Worm (Caenorhabditis elegans) whole organism, L1 larva: ENCODE measurements around the gene scl-10.

Experiments
- Y116A8C.19 ChIP-seq: sonication (generic microtip); optimal IDR thresholded peaks from 2 replicates; lab custom pipeline; 2016; ENCODE audit warnings: missing compliant biosample characterization, missing genetic modification characterization, borderline replicate concordance
- alr-1 ChIP-seq: fragments of 200-800 bp; sonication (Bioruptor generic); optimal IDR thresholded peaks from 2 replicates; lab custom pipeline; 2018; ENCODE audit warnings: borderline replicate concordance, mild to moderate bottlenecking, missing genetic modification characterization, missing compliant biosample characterization
- aly-2 ChIP-seq: fragments of 150-350 bp; optimal IDR thresholded peaks from 2 replicates; lab custom pipeline; 2014; ENCODE audit warnings: missing biosample characterization, missing genetic modification characterization
- ama-1 ChIP-seq: fragments of 150-350 bp; optimal IDR thresholded peaks from 2 replicates; lab custom pipeline; 2014
- ceh-8 ChIP-seq: fragments of 200-800 bp; sonication (Bioruptor generic); optimal IDR thresholded peaks from 2 replicates; lab custom pipeline; 2018; ENCODE audit warnings: mild to moderate bottlenecking, missing genetic modification characterization, moderate library complexity, missing compliant biosample characterization
- ces-1 ChIP-seq: fragments of 150-350 bp; optimal IDR thresholded peaks from 2 replicates; lab custom pipeline; 2014; ENCODE audit warnings: missing biosample characterization, missing genetic modification reagents, missing genetic modification characterization
- dsc-1 ChIP-seq: sonication (generic microtip); optimal IDR thresholded peaks from 2 replicates; lab custom pipeline; 2016; ENCODE audit warnings: mild to moderate bottlenecking, missing genetic modification characterization, missing compliant biosample characterization
- efl-1 ChIP-seq, 4 experiments: fragments of 150-350 bp; optimal IDR thresholded peaks in 3 of 4; peaks in 1 of 4; 1 replicate in 1 of 4; 2 replicates in 3 of 4; lab custom pipeline; 2014; ENCODE audit warnings: missing biosample characterization in 2 of 4, missing genetic modification characterization in 2 of 4, missing genetic modification reagents in 2 of 4
- efl-3 ChIP-seq: fragments of 200-800 bp; sonication (Bioruptor generic); optimal IDR thresholded peaks from 2 replicates; lab custom pipeline; 2018; ENCODE audit warnings: mild to moderate bottlenecking, missing genetic modification characterization, missing compliant biosample characterization
- egl-13 ChIP-seq: sonication (generic microtip); optimal IDR thresholded peaks from 2 replicates; lab custom pipeline; 2016; ENCODE audit warnings: missing genotype, missing genetic modification reagents, missing genetic modification characterization, missing compliant biosample characterization
- fkh-8 ChIP-seq: sonication (generic microtip); optimal IDR thresholded peaks from 2 replicates; lab custom pipeline; 2016; ENCODE audit warnings: mild to moderate bottlenecking, missing genetic modification characterization, missing compliant biosample characterization
- fos-1 ChIP-seq: fragments of 150-350 bp; optimal IDR thresholded peaks from 2 replicates; lab custom pipeline; 2014; ENCODE audit warnings: missing biosample characterization, missing genetic modification characterization
- grh-1 ChIP-seq: fragments of 200-800 bp; sonication (Bioruptor generic); IDR thresholded peaks from 2 replicates; pipeline ENCODE4 v1.3.6; 2022; ENCODE audit warnings: missing genetic modification reagents, missing genetic modification characterization, missing compliant biosample characterization
- hpl-2 ChIP-seq: fragments of 150-350 bp; optimal IDR thresholded peaks from 2 replicates; lab custom pipeline; 2014; ENCODE audit warnings: missing biosample characterization, missing genetic modification reagents, missing genetic modification characterization
- irx-1 ChIP-seq: sonication (generic microtip); optimal IDR thresholded peaks from 2 replicates; lab custom pipeline; 2016; ENCODE audit warnings: missing genetic modification characterization, missing compliant biosample characterization
- lin-13 ChIP-seq: fragments of 150-350 bp; optimal IDR thresholded peaks from 2 replicates; lab custom pipeline; 2014; ENCODE audit warnings: missing biosample characterization, missing genetic modification reagents, missing genetic modification characterization
- lin-14 ChIP-seq: fragments of 200-800 bp; sonication (Bioruptor generic); optimal IDR thresholded peaks from 2 replicates; lab custom pipeline; 2018; ENCODE audit warnings: mild to moderate bottlenecking, missing genetic modification characterization, moderate library complexity, missing compliant biosample characterization
- lin-15B ChIP-seq: fragments of 150-350 bp; sonication (generic microtip); optimal IDR thresholded peaks from 3 replicates; lab custom pipeline; 2014; ENCODE audit warnings: missing biosample characterization, missing genetic modification characterization
- lin-35 ChIP-seq, 2 experiments: fragments of 150-350 bp; optimal IDR thresholded peaks; 2 replicates each; lab custom pipeline; 2014; ENCODE audit warnings: missing biosample characterization in 2 of 2, missing genetic modification characterization in 2 of 2, missing genetic modification reagents in 2 of 2
- lin-39 ChIP-seq: fragments of 150-350 bp; optimal IDR thresholded peaks from 2 replicates; lab custom pipeline; 2014; ENCODE audit warnings: missing biosample characterization, missing genetic modification reagents, missing genetic modification characterization
- lir-3 ChIP-seq: sonication (generic microtip); optimal IDR thresholded peaks from 2 replicates; lab custom pipeline; 2016; ENCODE audit warnings: mild to moderate bottlenecking, missing genetic modification characterization, moderate library complexity, missing compliant biosample characterization; ENCODE audit not compliant: poor library complexity
- lsy-2 ChIP-seq, 2 experiments: fragments of 150-350 bp; optimal IDR thresholded peaks; 2 replicates each; lab custom pipeline; 2014; ENCODE audit warnings: missing biosample characterization in 2 of 2, missing genetic modification characterization in 2 of 2
- mab-9 ChIP-seq: fragments of 200-800 bp; sonication (Bioruptor generic); IDR thresholded peaks from 2 replicates; pipeline ENCODE4 v1.3.6; 2022; ENCODE audit warnings: missing genetic modification reagents, missing genetic modification characterization, missing compliant biosample characterization
- mef-2 ChIP-seq: fragments of 150-350 bp; optimal IDR thresholded peaks from 2 replicates; lab custom pipeline; 2014; ENCODE audit warnings: missing biosample characterization, missing genetic modification characterization
- nhr-11 ChIP-seq: fragments of 150-350 bp; optimal IDR thresholded peaks from 2 replicates; lab custom pipeline; 2014; ENCODE audit warnings: missing biosample characterization, missing genetic modification characterization
- nhr-12 ChIP-seq: sonication (generic microtip); optimal IDR thresholded peaks from 2 replicates; lab custom pipeline; 2017; ENCODE audit warnings: missing biosample characterization, missing genetic modification characterization
- nhr-19 ChIP-seq: fragments of 200-800 bp; sonication (Bioruptor generic); conservative IDR thresholded peaks from 2 replicates; pipeline ENCODE4 v1.3.6; 2022; ENCODE audit warnings: missing genetic modification characterization, missing compliant biosample characterization
- nhr-237 ChIP-seq: fragments of 150-350 bp; optimal IDR thresholded peaks from 2 replicates; lab custom pipeline; 2014; ENCODE audit warnings: missing biosample characterization, missing genetic modification characterization
- nhr-28 ChIP-seq: fragments of 150-350 bp; optimal IDR thresholded peaks from 2 replicates; lab custom pipeline; 2014; ENCODE audit warnings: missing biosample characterization, missing genetic modification characterization
- nhr-47 ChIP-seq: sonication (generic microtip); optimal IDR thresholded peaks from 2 replicates; lab custom pipeline; 2016; ENCODE audit warnings: mild to moderate bottlenecking, missing genetic modification characterization, moderate library complexity, missing compliant biosample characterization
- nhr-71 ChIP-seq: sonication (generic microtip); optimal IDR thresholded peaks from 2 replicates; lab custom pipeline; 2016; ENCODE audit warnings: mild to moderate bottlenecking, missing genetic modification characterization, moderate library complexity, missing compliant biosample characterization
- nhr-76 ChIP-seq: sonication (generic microtip); optimal IDR thresholded peaks from 2 replicates; lab custom pipeline; 2017; ENCODE audit warnings: missing biosample characterization, missing genetic modification characterization
- nhr-77 ChIP-seq: fragments of 150-350 bp; optimal IDR thresholded peaks from 2 replicates; lab custom pipeline; 2014; ENCODE audit warnings: missing biosample characterization, missing genetic modification characterization
- nhr-84 ChIP-seq: sonication (generic microtip); optimal IDR thresholded peaks from 2 replicates; lab custom pipeline; 2017; ENCODE audit warnings: missing biosample characterization, missing genetic modification characterization
- pax-3 ChIP-seq: fragments of 200-800 bp; sonication (Bioruptor generic); optimal IDR thresholded peaks from 2 replicates; lab custom pipeline; 2018; ENCODE audit warnings: mild to moderate bottlenecking, missing genetic modification characterization, moderate library complexity, missing compliant biosample characterization
- skn-1 ChIP-seq: fragments of 150-350 bp; optimal IDR thresholded peaks from 2 replicates; lab custom pipeline; 2014; ENCODE audit warnings: missing biosample characterization, missing genetic modification characterization
- sptf-1 ChIP-seq: fragments of 150-350 bp; optimal IDR thresholded peaks from 2 replicates; lab custom pipeline; 2014; ENCODE audit warnings: missing biosample characterization, missing genetic modification characterization
- sup-37 ChIP-seq: fragments of 200-800 bp; sonication (Bioruptor generic); optimal IDR thresholded peaks from 2 replicates; lab custom pipeline; 2018; ENCODE audit warnings: mild to moderate bottlenecking, missing genetic modification characterization, missing compliant biosample characterization
- swsn-7 ChIP-seq: sonication (generic microtip); optimal IDR thresholded peaks from 2 replicates; lab custom pipeline; 2016; ENCODE audit warnings: missing genetic modification characterization, missing compliant biosample characterization
- tlp-1 ChIP-seq: fragments of 150-350 bp; optimal IDR thresholded peaks from 2 replicates; lab custom pipeline; 2014; ENCODE audit warnings: missing biosample characterization, missing genetic modification characterization
- unc-130 ChIP-seq: fragments of 150-350 bp; optimal IDR thresholded peaks from 2 replicates; lab custom pipeline; 2017; ENCODE audit warnings: missing biosample characterization, missing genetic modification characterization, inconsistent platforms
- unc-62 ChIP-seq: fragments of 150-350 bp; optimal IDR thresholded peaks from 2 replicates; lab custom pipeline; 2014; ENCODE audit warnings: missing biosample characterization, missing genetic modification reagents, missing genetic modification characterization
- unc-86 ChIP-seq: sonication (generic microtip); optimal IDR thresholded peaks from 2 replicates; lab custom pipeline; 2016; ENCODE audit warnings: missing genetic modification characterization, missing compliant biosample characterization
- unc-98 ChIP-seq: fragments of 200-800 bp; sonication (Bioruptor generic); IDR thresholded peaks from 2 replicates; pipeline ENCODE4 v1.3.6; 2022; ENCODE audit warnings: missing genetic modification characterization, missing compliant biosample characterization
- vab-15 ChIP-seq: sonication (generic microtip); optimal IDR thresholded peaks from 2 replicates; lab custom pipeline; 2017; ENCODE audit warnings: missing genotype, mild to moderate bottlenecking, missing genetic modification characterization, missing compliant biosample characterization
- xbp-1 ChIP-seq: sonication (generic microtip); optimal IDR thresholded peaks from 2 replicates; lab custom pipeline; 2016; ENCODE audit warnings: missing genetic modification characterization, missing compliant biosample characterization
- zip-4 ChIP-seq: fragments of 200-800 bp; sonication (Bioruptor generic); optimal IDR thresholded peaks from 2 replicates; lab custom pipeline; 2018; ENCODE audit warnings: mild to moderate bottlenecking, missing genetic modification characterization, moderate library complexity, missing compliant biosample characterization
- ztf-4 ChIP-seq: fragments of 150-350 bp; optimal IDR thresholded peaks from 2 replicates; lab custom pipeline; 2014; ENCODE audit warnings: missing biosample characterization, missing genetic modification characterization

The scl-10 gene

DNA sequence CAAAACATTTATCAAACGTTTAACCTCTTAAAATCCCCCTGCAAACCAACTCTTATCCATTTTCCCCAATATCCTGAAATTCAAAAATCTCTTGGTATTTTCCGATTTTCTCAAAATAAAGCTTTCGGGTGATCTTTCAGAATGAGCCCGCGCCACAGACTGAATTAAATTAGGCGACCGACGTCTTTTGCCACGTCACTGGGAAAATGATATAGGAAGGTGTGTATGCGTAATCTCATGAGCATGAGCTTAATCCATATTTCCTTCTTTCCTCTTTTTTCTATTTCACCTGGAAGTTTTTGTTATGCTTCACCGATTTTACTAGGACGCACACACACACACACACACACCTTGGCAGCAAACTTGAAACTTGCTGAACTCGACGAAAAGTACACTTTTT, 27.3 kb upstream of the scl-10 start:
- TF ChIP-seq mef-2 (no peak), swsn-7 (tag; lab: Kevin White, UChicago) (no peak), zip-4 (no peak), ama-1 (lab: Kevin White, UChicago) (no peak), pax-3 (tag; lab: Kevin White, UChicago) (peak; percentile 25), lir-3 (tag; lab: Kevin White, UChicago) (no peak), vab-15 (tag; lab: Kevin White, UChicago) (no peak), lin-39 (tag; lab: Kevin White, UChicago) (no peak), fos-1 (tag; lab: Kevin White, UChicago) (no peak), Y116A8C.19 (no peak), unc-130 (tag; lab: Kevin White, UChicago) (no peak), efl-1 (optimal IDR thresholded peaks at IDR 0.05; lab: Kevin White, UChicago) (no peak), efl-1 (GFP tag; optimal IDR thresholded peaks at IDR 0.05 in 1 of 2; lab: Kevin White, UChicago) (no peak), tlp-1 (tag; lab: Kevin White, UChicago) (no peak), dsc-1 (peak; percentile 74), efl-3 (GFP tag; lab: Kevin White, UChicago) (no peak), nhr-11 (no peak), nhr-71 (tag; lab: Kevin White, UChicago) (peak; percentile 6), alr-1 (no peak), egl-13 (tag; lab: Kevin White, UChicago) (peak; percentile 29), lsy-2 (tag; optimal IDR thresholded peaks at IDR 0.05; lab: Kevin White, UChicago) (no peak), lin-13 (GFP tag; lab: Kevin White, UChicago) (no peak), fkh-8 (peak; percentile 75), ceh-8 (GFP tag; lab: Kevin White, UChicago) (no peak), xbp-1 (tag; lab: Kevin White, UChicago) (no peak), lin-35 (GFP tag; optimal IDR thresholded peaks at IDR 0.05; lab: Kevin White, UChicago) (no peak), nhr-47 (peak; percentile 40), lin-14 (GFP tag; lab: Kevin White, UChicago) (no peak), nhr-84 (tag; lab: Kevin White, UChicago) (no peak), unc-98 (GFP tag; lab: Robert Waterston, UW) (no peak), unc-86 (tag; lab: Kevin White, UChicago) (no peak), skn-1 (tag; lab: Kevin White, UChicago) (no peak), sup-37 (GFP tag; lab: Kevin White, UChicago) (no peak)

ce11 chrIV:13022892-13023291, 25.4 kb upstream of the scl-10 start:
- TF ChIP-seq fkh-8 (no peak), sup-37 (GFP tag; lab: Kevin White, UChicago) (no peak), sptf-1 (tag; lab: Kevin White, UChicago) (no peak), unc-86 (tag; lab: Kevin White, UChicago) (no peak), lin-13 (GFP tag; lab: Kevin White, UChicago) (no peak)

- TF ChIP-seq nhr-237 (tag; lab: Kevin White, UChicago) (no peak), unc-62 (GFP tag; lab: Kevin White, UChicago) (no peak), nhr-28 (tag; lab: Kevin White, UChicago) (no peak), unc-98 (GFP tag; lab: Robert Waterston, UW) (no peak), nhr-71 (tag; lab: Kevin White, UChicago) (peak; percentile 60), unc-86 (tag; lab: Kevin White, UChicago) (peak; percentile 41), ceh-8 (GFP tag; lab: Kevin White, UChicago) (no peak), skn-1 (tag; lab: Kevin White, UChicago) (no peak), egl-13 (tag; lab: Kevin White, UChicago) (peak; percentile 12), nhr-19 (GFP tag; lab: Robert Waterston, UW) (no peak), nhr-11 (no peak), irx-1 (tag; lab: Kevin White, UChicago) (no peak), ztf-4 (tag; lab: Kevin White, UChicago) (no peak), nhr-77 (tag; lab: Kevin White, UChicago) (no peak), tlp-1 (tag; lab: Kevin White, UChicago) (no peak), fos-1 (tag; lab: Kevin White, UChicago) (no peak), ama-1 (lab: Kevin White, UChicago) (no peak), xbp-1 (tag; lab: Kevin White, UChicago) (peak; percentile 13), nhr-76 (tag; lab: Kevin White, UChicago) (no peak), ces-1 (GFP tag; lab: Kevin White, UChicago) (no peak), hpl-2 (no peak), grh-1 (GFP tag; lab: Robert Waterston, UW) (no peak), sup-37 (GFP tag; lab: Kevin White, UChicago) (no peak), aly-2 (tag; lab: Kevin White, UChicago) (no peak), lin-15B (tag; lab: Kevin White, UChicago) (no peak), mab-9 (GFP tag; lab: Robert Waterston, UW) (no peak), efl-1 (optimal IDR thresholded peaks at IDR 0.05; lab: Kevin White, UChicago) (peak; percentile 15 to 18), efl-1 (GFP tag; optimal IDR thresholded peaks at IDR 0.05 in 1 of 2; lab: Kevin White, UChicago) (peak in 1 of 2 experiments; percentile 86), nhr-12 (tag; lab: Kevin White, UChicago) (no peak)
These were observed 22.4 kb upstream of the scl-10 start for ce11 chrIV:13025853-13026343.
